Fruit fly (Drosophila melanogaster) whole organism: ENCODE results near the gene CG13044.

Experiments used
- CG8478 ChIP-seq: fragments of >200 bp; optimal IDR thresholded peaks from 2 replicates; lab custom pipeline; 2018; ENCODE audit warnings: inconsistent platforms
- Dll ChIP-seq: fragments of >200 bp; optimal IDR thresholded peaks from 2 replicates; lab custom pipeline; 2017
- EcR ChIP-seq, 2 experiments: fragments of >200 bp; optimal IDR thresholded peaks; 2 replicates each; lab custom pipeline; 2017; ENCODE audit warnings: missing biosample characterization in 2 of 2, missing genetic modification characterization in 2 of 2, missing genetic modification reagents in 2 of 2
- pan ChIP-seq: fragments of >200 bp; optimal IDR thresholded peaks from 2 replicates; lab custom pipeline; 2017
- psq ChIP-seq: fragments of >200 bp; optimal IDR thresholded peaks from 2 replicates; lab custom pipeline; 2017
- usp ChIP-seq: fragments of >200 bp; optimal IDR thresholded peaks from 2 replicates; lab custom pipeline; 2017; ENCODE audit warnings: missing biosample characterization, missing genetic modification characterization, mixed read lengths

Gene CG13044

DNA sequence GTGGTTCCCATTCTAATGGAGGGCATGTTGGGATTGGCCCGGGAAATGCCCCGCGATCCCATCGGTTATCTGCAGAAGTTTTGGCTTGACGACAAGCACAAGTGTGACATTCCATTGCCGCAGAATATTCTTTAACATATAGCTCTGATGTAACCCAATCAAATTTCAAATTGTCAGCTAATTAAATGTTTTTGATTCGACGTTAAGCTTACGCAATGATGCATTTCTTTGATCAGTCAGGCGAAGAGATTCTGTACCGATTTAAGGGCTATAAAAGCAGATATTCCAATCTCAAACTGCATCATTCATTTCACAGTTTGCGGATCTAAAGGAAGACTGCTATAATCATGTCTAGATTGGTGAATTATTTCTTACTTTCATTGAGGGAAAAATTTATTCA is 28.7 kb upstream of the CG13044 start, which contains the start of gene retinin:
TSS of gene retinin (plus strand) at position 301 of the 400 bp plus-strand sequence.
- no peak for TF ChIP-seq CG8478
- TF ChIP-seq psq (lab: Kevin White, UChicago), result no peak
- TF ChIP-seq EcR (GFP tag; optimal IDR thresholded peaks at IDR 0.05; lab: Kevin White, UChicago), result no peak
- no peak for TF ChIP-seq Dll (lab: Kevin White, UChicago)
- TF ChIP-seq usp (GFP tag; lab: Kevin White, UChicago), result no peak
- no peak for TF ChIP-seq pan (lab: Kevin White, UChicago)

DNA sequence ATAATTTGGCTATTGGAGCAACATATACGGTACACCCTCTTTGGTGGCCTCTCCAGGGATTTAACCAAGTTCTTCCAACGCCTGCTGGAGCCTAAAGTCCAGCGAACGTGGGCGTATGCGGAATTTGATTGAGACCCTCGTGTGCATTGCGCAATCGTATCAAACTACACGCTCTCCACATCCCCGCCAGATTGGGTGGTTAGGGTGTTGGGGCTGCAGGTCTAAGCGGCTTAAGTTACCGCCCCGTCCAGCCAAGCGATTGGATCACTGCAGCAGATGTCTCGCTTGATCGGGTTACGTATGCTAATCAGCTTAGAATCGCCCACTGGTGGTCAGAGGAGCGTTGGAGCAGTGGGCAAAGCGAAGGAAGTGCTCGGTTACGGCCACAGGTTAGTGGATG is 27.8 kb upstream of the CG13044 start, which contains the start of gene CG33060:
TSS of gene CG33060 (plus strand) at position 301 of the 400 bp plus-strand sequence.
- TF ChIP-seq psq (lab: Kevin White, UChicago), result no peak
- no peak for TF ChIP-seq EcR (GFP tag; optimal IDR thresholded peaks at IDR 0.05; lab: Kevin White, UChicago)
- TF ChIP-seq Dll (lab: Kevin White, UChicago), result no peak
- no peak for TF ChIP-seq usp (GFP tag; lab: Kevin White, UChicago)

dm6 chr3L:16329495-16329894 is 26.5 kb upstream of the CG13044 start, which contains the start of gene CG33061:
Gene CG33061 (plus strand): TSS chr3L:16329795.
- TF ChIP-seq EcR (GFP tag; optimal IDR thresholded peaks at IDR 0.05; lab: Kevin White, UChicago), result no peak
- TF ChIP-seq CG8478, result no peak
- TF ChIP-seq psq (lab: Kevin White, UChicago), result no peak
- TF ChIP-seq pan (lab: Kevin White, UChicago), result no peak
- no peak for TF ChIP-seq Dll (lab: Kevin White, UChicago)
- TF ChIP-seq usp (GFP tag; lab: Kevin White, UChicago), result no peak

DNA sequence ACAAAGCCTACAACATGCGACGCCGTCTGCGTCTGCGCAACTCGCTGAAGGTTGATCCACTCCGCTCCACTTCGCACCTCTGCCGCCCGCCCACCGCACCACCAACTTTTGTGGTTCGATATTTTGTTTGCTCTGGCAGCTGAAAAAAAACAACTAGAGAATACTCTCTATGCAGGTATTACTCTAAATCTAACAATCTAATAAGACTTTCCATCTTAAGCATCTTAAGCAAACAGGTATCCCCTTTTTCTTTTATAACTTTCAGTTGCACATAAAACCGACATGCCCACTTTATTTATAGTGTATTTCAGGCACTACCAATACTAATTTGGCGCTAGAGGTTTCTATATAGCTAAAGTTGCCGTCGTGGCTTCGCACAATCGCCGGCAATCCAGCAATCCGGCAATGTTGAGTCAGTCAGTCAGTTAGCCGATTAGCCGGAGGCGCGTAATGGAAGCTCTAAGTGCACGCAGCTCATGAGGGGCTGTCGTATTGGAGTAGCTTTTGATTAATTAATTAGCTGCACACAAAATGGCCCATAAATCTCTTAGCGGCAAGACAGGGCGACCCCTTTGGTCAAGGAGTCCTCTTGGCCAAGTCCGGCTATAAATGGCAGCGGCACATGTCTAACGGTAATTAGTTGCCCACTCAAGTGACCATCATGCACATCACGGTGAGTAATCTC is 25.4 kb upstream of the CG13044 start, which contains the start of gene CG13058:
TSS of gene CG13058 (plus strand) at position 635 of the 685 bp plus-strand sequence.
- no peak for TF ChIP-seq usp (GFP tag; lab: Kevin White, UChicago)
- no peak for TF ChIP-seq EcR (GFP tag; optimal IDR thresholded peaks at IDR 0.05; lab: Kevin White, UChicago)
- no peak for TF ChIP-seq pan (lab: Kevin White, UChicago)
- no peak for TF ChIP-seq Dll (lab: Kevin White, UChicago)
- TF ChIP-seq psq (lab: Kevin White, UChicago), result no peak

DNA sequence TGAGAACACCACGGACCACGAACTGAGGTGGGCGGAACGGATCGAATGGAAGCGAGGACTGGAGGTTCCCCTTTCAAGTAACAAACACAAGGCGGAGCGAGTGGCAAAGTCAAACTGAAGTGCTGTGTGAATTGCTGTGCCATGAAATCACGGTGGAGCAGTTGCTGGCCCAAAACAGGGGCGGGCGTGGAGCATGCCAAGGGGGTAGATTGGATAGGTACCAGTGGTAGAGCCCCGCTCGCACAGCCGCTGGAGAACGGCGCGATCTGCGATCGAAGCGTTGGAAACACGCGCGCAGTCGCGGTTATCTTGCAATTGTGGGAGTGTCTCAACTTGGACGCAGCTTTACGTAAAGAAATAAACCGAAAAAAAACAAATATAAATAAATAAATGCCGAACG is 24.8 kb upstream of the CG13044 start, which contains the start of gene CG13038:
TSS of gene CG13038 (minus strand) at position 118 of the 400 bp plus-strand sequence.
- TF ChIP-seq EcR (GFP tag; optimal IDR thresholded peaks at IDR 0.05; lab: Kevin White, UChicago), result no peak
- no peak for TF ChIP-seq Dll (lab: Kevin White, UChicago)
- TF ChIP-seq psq (lab: Kevin White, UChicago), result no peak
- TF ChIP-seq pan (lab: Kevin White, UChicago), result no peak
- no peak for TF ChIP-seq usp (GFP tag; lab: Kevin White, UChicago)
- TF ChIP-seq CG8478, result no peak

- TF ChIP-seq psq (lab: Kevin White, UChicago) (no peak), usp (GFP tag; lab: Kevin White, UChicago) (no peak), EcR (GFP tag; optimal IDR thresholded peaks at IDR 0.05; lab: Kevin White, UChicago) (no peak), Dll (lab: Kevin White, UChicago) (no peak), pan (lab: Kevin White, UChicago) (no peak), CG8478 (no peak)
Measured at dm6 chr3L:16326657-16327056, 23.7 kb upstream of the CG13044 start, which contains the start of the genes CG13040 and CG13039. Gene CG13040 (minus strand): TSS chr3L:16326757. Gene CG13039 (minus strand): TSS chr3L:16326762.

dm6 chr3L:16323372-16323771 is 20.4 kb upstream of the CG13044 start, which contains the start of gene CG13059:
Gene CG13059 (plus strand): TSS chr3L:16323672.
- TF ChIP-seq EcR (GFP tag; optimal IDR thresholded peaks at IDR 0.05; lab: Kevin White, UChicago), result no peak
- TF ChIP-seq pan (lab: Kevin White, UChicago), result no peak
- no peak for TF ChIP-seq psq (lab: Kevin White, UChicago)
- TF ChIP-seq CG8478, result no peak
- TF ChIP-seq usp (GFP tag; lab: Kevin White, UChicago), result no peak
- no peak for TF ChIP-seq Dll (lab: Kevin White, UChicago)

dm6 chr3L:16321172-16321571 is 18.2 kb upstream of the CG13044 start, which contains the start of gene CG42718:
Gene CG42718 (minus strand): TSS chr3L:16321272.
- TF ChIP-seq EcR (GFP tag; optimal IDR thresholded peaks at IDR 0.05; lab: Kevin White, UChicago) (no peak), Dll (lab: Kevin White, UChicago) (no peak), pan (lab: Kevin White, UChicago) (no peak)

DNA sequence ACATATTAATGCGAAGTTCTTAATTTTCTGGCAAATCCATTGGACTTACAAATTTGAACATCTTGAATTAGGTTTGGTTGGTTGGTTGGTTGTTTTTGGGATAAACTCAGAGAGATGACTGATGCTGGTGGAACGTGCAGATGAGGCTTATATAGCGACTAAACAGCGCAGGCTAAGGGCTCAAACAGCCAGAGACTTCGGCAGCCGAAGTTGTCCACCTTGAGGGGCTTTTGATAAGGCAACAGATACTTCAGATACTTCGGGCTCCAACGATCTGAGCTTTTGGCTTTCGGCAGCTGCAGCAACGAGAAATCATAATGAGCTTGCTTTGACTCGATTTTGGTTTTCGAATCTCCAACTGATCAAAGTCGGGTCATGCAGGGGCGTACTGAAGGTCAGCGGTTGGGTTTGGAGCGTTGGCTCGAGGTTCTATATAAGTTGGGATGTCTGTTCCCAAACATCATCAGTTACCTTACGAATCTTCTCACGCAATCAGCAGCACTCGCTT is 16.5 kb upstream of the CG13044 start, which contains the start of the genes CG13041 and CG13060:
TSS of gene CG13041 (minus strand) at position 128 of the 508 bp plus-strand sequence.
TSS of gene CG13060 (plus strand) at position 458 of the 508 bp plus-strand sequence.
- no peak for TF ChIP-seq Dll (lab: Kevin White, UChicago)
- no peak for TF ChIP-seq psq (lab: Kevin White, UChicago)
- no peak for TF ChIP-seq pan (lab: Kevin White, UChicago)
- no peak for TF ChIP-seq CG8478
- no peak for TF ChIP-seq EcR (GFP tag; optimal IDR thresholded peaks at IDR 0.05; lab: Kevin White, UChicago)
- no peak for TF ChIP-seq usp (GFP tag; lab: Kevin White, UChicago)

DNA sequence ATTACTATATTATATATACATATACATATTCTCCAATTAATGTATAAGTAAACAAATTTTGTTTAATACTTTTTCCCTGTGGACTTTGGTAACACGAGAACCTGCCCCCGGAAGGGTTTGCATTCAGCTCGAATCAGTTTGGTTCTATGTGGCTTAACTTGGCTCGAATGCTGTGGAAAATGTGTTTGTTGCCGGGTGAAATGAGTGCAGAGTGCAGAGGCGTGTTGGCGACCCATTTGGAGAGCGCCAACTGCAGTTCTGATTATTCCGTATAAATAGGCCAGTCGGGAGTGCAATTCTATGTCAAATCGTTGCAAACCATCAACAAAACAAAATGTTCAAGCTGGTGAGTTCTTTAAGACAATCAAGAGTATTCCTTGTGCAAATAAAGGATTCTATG is 14.7 kb upstream of the CG13044 start, which contains the start of gene Nplp3:
TSS of gene Nplp3 (plus strand) at position 301 of the 400 bp plus-strand sequence.
- no peak for TF ChIP-seq Dll (lab: Kevin White, UChicago)
- no peak for TF ChIP-seq EcR (GFP tag; optimal IDR thresholded peaks at IDR 0.05; lab: Kevin White, UChicago)
- TF ChIP-seq CG8478, result no peak
- no peak for TF ChIP-seq usp (GFP tag; lab: Kevin White, UChicago)
- TF ChIP-seq psq (lab: Kevin White, UChicago), result no peak
- TF ChIP-seq pan (lab: Kevin White, UChicago), result no peak

- TF ChIP-seq psq (lab: Kevin White, UChicago), result no peak
- TF ChIP-seq pan (lab: Kevin White, UChicago), result no peak
- no peak for TF ChIP-seq Dll (lab: Kevin White, UChicago)
- no peak for TF ChIP-seq usp (GFP tag; lab: Kevin White, UChicago)
- no peak for TF ChIP-seq EcR (GFP tag; optimal IDR thresholded peaks at IDR 0.05; lab: Kevin White, UChicago)
- TF ChIP-seq CG8478, result no peak
Measured at dm6 chr3L:16313985-16314384, 11.0 kb upstream of the CG13044 start, which contains the start of gene CG13062. Gene CG13062 (plus strand): TSS chr3L:16314285.
